Worm (Caenorhabditis elegans) whole organism, mixed stage, embryonic: ENCODE measurements around the gene F54A3.2.

Source experiments
- blmp-1 ChIP-seq: fragments of 150-350 bp; optimal IDR thresholded peaks from 2 replicates; lab custom pipeline; 2014; ENCODE audit warnings: missing biosample characterization, missing genetic modification characterization
- drap-1 ChIP-seq: fragments of 200-800 bp; sonication (Bioruptor generic); optimal IDR thresholded peaks from 3 replicates; lab custom pipeline; 2018; ENCODE audit warnings: mild to moderate bottlenecking, missing genetic modification characterization, missing compliant biosample characterization
- elt-1 ChIP-seq: sonication (generic microtip); optimal IDR thresholded peaks from 2 replicates; lab custom pipeline; 2017; ENCODE audit warnings: missing genetic modification characterization, mild to moderate bottlenecking, missing compliant biosample characterization, antibody characterized with exemption, moderate library complexity, borderline replicate concordance; ENCODE audit not compliant: insufficient read depth
- mab-5 ChIP-seq: fragments of 150-350 bp; optimal IDR thresholded peaks from 2 replicates; lab custom pipeline; 2014; ENCODE audit warnings: missing biosample characterization, missing genetic modification characterization
- mls-2 ChIP-seq: sonication (generic microtip); optimal IDR thresholded peaks from 2 replicates; lab custom pipeline; 2016; ENCODE audit warnings: mild to moderate bottlenecking, missing genetic modification characterization, moderate library complexity, missing compliant biosample characterization
- nhr-12 ChIP-seq: fragments of 150-350 bp; optimal IDR thresholded peaks from 2 replicates; lab custom pipeline; 2014; ENCODE audit warnings: missing biosample characterization, missing genetic modification characterization
- nhr-76 ChIP-seq: sonication (generic microtip); optimal IDR thresholded peaks from 2 replicates; lab custom pipeline; 2017; ENCODE audit warnings: missing biosample characterization, missing genetic modification characterization
- ztf-11 ChIP-seq: fragments of 150-350 bp; optimal IDR thresholded peaks from 2 replicates; lab custom pipeline; 2014; ENCODE audit warnings: missing biosample characterization, missing genetic modification characterization

- TF ChIP-seq elt-1 (no peak), blmp-1 (tag; lab: Kevin White, UChicago) (no peak), drap-1 (GFP tag; lab: Kevin White, UChicago) (no peak), nhr-76 (tag; lab: Kevin White, UChicago) (no peak), mls-2 (tag; lab: Kevin White, UChicago) (no peak), ztf-11 (tag; lab: Kevin White, UChicago) (no peak), nhr-12 (no peak), mab-5 (tag; lab: Kevin White, UChicago) (no peak)
These were observed 57.4 kb downstream of the F54A3.2 start, which contains the start of gene B0281.5 for ce11 chrII:2300861-2301260.
